Fruit fly (Drosophila melanogaster): ENCODE data around the gene Moca-cyp.
A peak's percentile ranks its signal among the peaks of the same experiment; 100 is the strongest.

Gene Moca-cyp

dm6 chr3R:28340606-28340999 is 469 bp downstream of the Moca-cyp start (continued):
- TF ChIP-seq br (GFP tag; optimal IDR thresholded peaks at IDR 0.05) = peak; percentile 18

dm6 chr3R:28345287-28345686 is 5.2 kb downstream of the Moca-cyp start:
- TF ChIP-seq Myc (optimal IDR thresholded peaks at IDR 0.05) = peak; percentile 76
- no peak for TF ChIP-seq Hr78 (GFP tag; optimal IDR thresholded peaks at IDR 0.05)
- TF ChIP-seq sv (GFP tag; optimal IDR thresholded peaks at IDR 0.05) = no peak
- TF ChIP-seq dmrt93B (GFP tag; optimal IDR thresholded peaks at IDR 0.05) = no peak
- no peak for TF ChIP-seq br (GFP tag; optimal IDR thresholded peaks at IDR 0.05)
- no peak for TF ChIP-seq Dfd (GFP tag; optimal IDR thresholded peaks at IDR 0.05)
- TF ChIP-seq woc (GFP tag; optimal IDR thresholded peaks at IDR 0.05) = no peak
- TF ChIP-seq pan (optimal IDR thresholded peaks at IDR 0.05) = no peak
- TF ChIP-seq Hr83 (GFP tag; optimal IDR thresholded peaks at IDR 0.05; ENCODE audit: poor library complexity, severe bottlenecking) = no peak

- TF ChIP-seq N (GFP tag; optimal IDR thresholded peaks at IDR 0.05) = no peak
- no peak for TF ChIP-seq Sp1 (GFP tag; optimal IDR thresholded peaks at IDR 0.05)
- no peak for TF ChIP-seq GATAd (GFP tag; optimal IDR thresholded peaks at IDR 0.05)
- TF ChIP-seq dmrt93B (GFP tag; optimal IDR thresholded peaks at IDR 0.05) = no peak
- no peak for TF ChIP-seq psq (GFP tag; optimal IDR thresholded peaks at IDR 0.05)
- no peak for TF ChIP-seq OdsH (GFP tag; optimal IDR thresholded peaks at IDR 0.05)
- TF ChIP-seq sv (GFP tag; optimal IDR thresholded peaks at IDR 0.05) = no peak
- TF ChIP-seq Rel (GFP tag; optimal IDR thresholded peaks at IDR 0.05) = no peak
- no peak for TF ChIP-seq Rel (tag; optimal IDR thresholded peaks at IDR 0.05)
- no peak for TF ChIP-seq Hr83 (GFP tag; optimal IDR thresholded peaks at IDR 0.05; ENCODE audit: poor library complexity, severe bottlenecking)
- TF ChIP-seq br (GFP tag; optimal IDR thresholded peaks at IDR 0.05) = no peak
- TF ChIP-seq woc (GFP tag; optimal IDR thresholded peaks at IDR 0.05) = no peak
- TF ChIP-seq Hr78 (GFP tag; optimal IDR thresholded peaks at IDR 0.05) = no peak
Measured at dm6 chr3R:28351942-28352341, 11.8 kb downstream of the Moca-cyp start, which contains the start of gene Or98b. Gene Or98b, plus strand, starts transcription at chr3R:28352242.

dm6 chr3R:28359613-28360012 is 19.5 kb downstream of the Moca-cyp start:
- TF ChIP-seq tai (GFP tag; optimal IDR thresholded peaks at IDR 0.05) = no peak
- TF ChIP-seq Hnf4 (GFP tag; optimal IDR thresholded peaks at IDR 0.05) = no peak
- no peak for TF ChIP-seq foxo (GFP tag; optimal IDR thresholded peaks at IDR 0.05)
- TF ChIP-seq lola (GFP tag; optimal IDR thresholded peaks at IDR 0.05) = no peak
- TF ChIP-seq sv (GFP tag; optimal IDR thresholded peaks at IDR 0.05) = no peak
- no peak for TF ChIP-seq N (GFP tag; optimal IDR thresholded peaks at IDR 0.05)
- TF ChIP-seq dmrt93B (GFP tag; optimal IDR thresholded peaks at IDR 0.05) = no peak
- no peak for TF ChIP-seq Hr83 (GFP tag; optimal IDR thresholded peaks at IDR 0.05; ENCODE audit: poor library complexity, severe bottlenecking)
- no peak for TF ChIP-seq dsf (GFP tag; optimal IDR thresholded peaks at IDR 0.05; ENCODE audit: borderline replicate concordance)
- TF ChIP-seq psq (GFP tag; optimal IDR thresholded peaks at IDR 0.05) = no peak
- no peak for TF ChIP-seq jim (GFP tag; optimal IDR thresholded peaks at IDR 0.05)
- TF ChIP-seq brk (GFP tag; optimal IDR thresholded peaks at IDR 0.05) = no peak

- TF ChIP-seq CrebA (GFP tag; optimal IDR thresholded peaks at IDR 0.05; ENCODE audit: borderline replicate concordance) (no peak), ey (GFP tag; optimal IDR thresholded peaks at IDR 0.05) (no peak), Dfd (GFP tag; optimal IDR thresholded peaks at IDR 0.05) (no peak), foxo (GFP tag; optimal IDR thresholded peaks at IDR 0.05) (no peak), brk (GFP tag; optimal IDR thresholded peaks at IDR 0.05) (no peak), CG9705 (GFP tag; optimal IDR thresholded peaks at IDR 0.05) (no peak), CG32264 (GFP tag; optimal IDR thresholded peaks at IDR 0.05) (no peak), fru (GFP tag; optimal IDR thresholded peaks at IDR 0.05) (no peak), Jra (GFP tag; optimal IDR thresholded peaks at IDR 0.05) (no peak), tai (GFP tag; optimal IDR thresholded peaks at IDR 0.05) (no peak), rgr (GFP tag; optimal IDR thresholded peaks at IDR 0.05) (no peak), h (GFP tag; optimal IDR thresholded peaks at IDR 0.05) (no peak), dsf (GFP tag; optimal IDR thresholded peaks at IDR 0.05; ENCODE audit: borderline replicate concordance) (no peak), woc (GFP tag; optimal IDR thresholded peaks at IDR 0.05) (no peak), Hnf4 (GFP tag; optimal IDR thresholded peaks at IDR 0.05) (no peak)
Measured at dm6 chr3R:28375785-28376184, 35.7 kb downstream of the Moca-cyp start.

dm6 chr3R:28377648-28378047 is 37.5 kb downstream of the Moca-cyp start:
- TF ChIP-seq tai (GFP tag; optimal IDR thresholded peaks at IDR 0.05) (no peak), Rel (GFP tag; optimal IDR thresholded peaks at IDR 0.05) (no peak), Rel (tag; optimal IDR thresholded peaks at IDR 0.05) (no peak), Dfd (GFP tag; optimal IDR thresholded peaks at IDR 0.05) (no peak), brk (GFP tag; optimal IDR thresholded peaks at IDR 0.05) (no peak), sv (GFP tag; optimal IDR thresholded peaks at IDR 0.05) (no peak), CG32264 (GFP tag; optimal IDR thresholded peaks at IDR 0.05) (no peak), usp (GFP tag; optimal IDR thresholded peaks at IDR 0.05) (no peak), Abd-B (GFP tag; optimal IDR thresholded peaks at IDR 0.05) (no peak), dsf (GFP tag; optimal IDR thresholded peaks at IDR 0.05; ENCODE audit: borderline replicate concordance) (no peak), Hnf4 (GFP tag; optimal IDR thresholded peaks at IDR 0.05) (no peak), Hr83 (GFP tag; optimal IDR thresholded peaks at IDR 0.05; ENCODE audit: poor library complexity, severe bottlenecking) (no peak), woc (GFP tag; optimal IDR thresholded peaks at IDR 0.05) (no peak), Mio (GFP tag; optimal IDR thresholded peaks at IDR 0.05) (no peak), psq (GFP tag; optimal IDR thresholded peaks at IDR 0.05) (no peak), Vsx2 (GFP tag; optimal IDR thresholded peaks at IDR 0.05; ENCODE audit: partially characterized antibody) (no peak), jim (GFP tag; optimal IDR thresholded peaks at IDR 0.05) (no peak), sage (GFP tag; optimal IDR thresholded peaks at IDR 0.05) (no peak), fru (GFP tag; optimal IDR thresholded peaks at IDR 0.05) (no peak), h (GFP tag; optimal IDR thresholded peaks at IDR 0.05) (no peak)
